In the genomic region with DNA sequence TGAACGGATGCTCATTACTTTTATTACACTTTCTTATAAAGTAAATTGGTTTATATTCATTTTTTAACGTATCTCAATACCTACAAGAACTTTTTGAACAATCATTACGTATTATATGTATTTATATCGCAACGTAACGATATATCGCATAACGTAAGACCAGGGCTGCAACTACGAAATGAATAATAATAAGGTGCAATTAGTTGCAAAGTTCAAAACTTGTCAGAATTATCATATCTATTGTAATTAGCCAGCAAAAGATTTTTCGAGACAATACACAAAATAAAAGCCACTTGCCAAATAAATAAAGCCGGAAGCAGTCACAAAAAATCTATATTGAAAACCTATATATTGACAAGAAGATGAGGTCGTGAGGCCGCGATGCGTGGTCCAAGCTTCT, we compare ENCODE assay signal across 1 fruit fly cellular context.
TF ChIP-seq lines count a peak whose summit lies in the region.

No protein-coding gene starts in this region.

TF ChIP-seq in whole organism, embryonic, 481 proteins besides CTCF, POLR2A, EP300 and RAD21 (continued from another document and continues in another):
- TF ChIP-seq exex (tag; optimal IDR thresholded peaks at IDR 0.05; lab: Kevin White, UChicago) (no peak), CG10462 (GFP tag; optimal IDR thresholded peaks at IDR 0.05; lab: Kevin White, UChicago) (no peak), fu2 (GFP tag; optimal IDR thresholded peaks at IDR 0.05; lab: Kevin White, UChicago) (peak; percentile 33), row (GFP tag; IDR thresholded peaks at IDR 0.05; lab: Robert Waterston, UW) (peak; percentile 66), oc (tag; optimal IDR thresholded peaks at IDR 0.05; lab: Kevin White, UChicago) (no peak), gem (tag; optimal IDR thresholded peaks at IDR 0.05; lab: Kevin White, UChicago) (no peak), unpg (GFP tag; optimal IDR thresholded peaks at IDR 0.05; lab: Kevin White, UChicago) (no peak), CG7839 (tag; optimal IDR thresholded peaks at IDR 0.05; lab: Kevin White, UChicago) (peak; percentile 40), CG8281 (tag; optimal IDR thresholded peaks at IDR 0.05; lab: Kevin White, UChicago) (no peak), CG1529 (GFP tag; optimal IDR thresholded peaks at IDR 0.05; lab: Kevin White, UChicago) (no peak), E2f1 (GFP tag; IDR thresholded peaks at IDR 0.05; lab: Robert Waterston, UW) (no peak), wek (GFP tag; optimal IDR thresholded peaks at IDR 0.05; lab: Kevin White, UChicago) (no peak), Hey (tag; optimal IDR thresholded peaks at IDR 0.05; lab: Kevin White, UChicago) (no peak), sob (GFP tag; IDR thresholded peaks at IDR 0.05; lab: Robert Waterston, UW) (no peak), ash1 (GFP tag; optimal IDR thresholded peaks at IDR 0.05; lab: Kevin White, UChicago) (no peak), Meics (GFP tag; optimal IDR thresholded peaks at IDR 0.05; lab: Kevin White, UChicago) (peak; percentile 24), ranshi (GFP tag; IDR thresholded peaks at IDR 0.05; lab: Robert Waterston, UW) (no peak), CG9932 (GFP tag; IDR thresholded peaks at IDR 0.05; lab: Robert Waterston, UW) (peak; percentile 65), lilli (GFP tag; optimal IDR thresholded peaks at IDR 0.05; lab: Kevin White, UChicago) (peak; percentile 68), CG2199 (GFP tag; IDR thresholded peaks at IDR 0.05; lab: Robert Waterston, UW) (no peak), tin (GFP tag; optimal IDR thresholded peaks at IDR 0.05; lab: Kevin White, UChicago) (peak; percentile 54), Ets97D (GFP tag; optimal IDR thresholded peaks at IDR 0.05; lab: Kevin White, UChicago) (peak; percentile 50), esg (GFP tag; conservative IDR thresholded peaks at IDR 0.05; lab: Robert Waterston, UW) (no peak; the same call in 1 of the 2 replicates), Usf (GFP tag; optimal IDR thresholded peaks at IDR 0.05; lab: Kevin White, UChicago) (no peak), abd-A (tag; optimal IDR thresholded peaks at IDR 0.05; lab: Kevin White, UChicago) (no peak), CG5180 (GFP tag; optimal IDR thresholded peaks at IDR 0.05; lab: Kevin White, UChicago) (no peak), cas (GFP tag; IDR thresholded peaks at IDR 0.05; lab: Robert Waterston, UW) (no peak), Asciz (GFP tag; optimal IDR thresholded peaks at IDR 0.05; lab: Kevin White, UChicago) (no peak), dpn (GFP tag; optimal IDR thresholded peaks at IDR 0.05; lab: Kevin White, UChicago) (peak; percentile 47 to 50), CG11093 (GFP tag; IDR thresholded peaks at IDR 0.05; lab: Robert Waterston, UW) (no peak), CG8765 (GFP tag; IDR thresholded peaks at IDR 0.05; lab: Robert Waterston, UW) (no peak), jing (GFP tag; optimal IDR thresholded peaks at IDR 0.05; lab: Kevin White, UChicago) (no peak), wor (GFP tag; IDR thresholded peaks at IDR 0.05; lab: Robert Waterston, UW) (no peak), ase (GFP tag; IDR thresholded peaks at IDR 0.05; lab: Robert Waterston, UW) (no peak), CG11456 (GFP tag; IDR thresholded peaks at IDR 0.05; lab: Robert Waterston, UW) (no peak; the same call in 2 of the 3 replicates), Rfx (GFP tag; IDR thresholded peaks at IDR 0.05; lab: Robert Waterston, UW) (peak; percentile 54), NC2α (GFP tag; optimal IDR thresholded peaks at IDR 0.05; lab: Kevin White, UChicago) (no peak), zen2 (GFP tag; IDR thresholded peaks at IDR 0.05; lab: Robert Waterston, UW; ENCODE audit: partially characterized antibody) (peak; percentile 88), ac (GFP tag; optimal IDR thresholded peaks at IDR 0.05; lab: Kevin White, UChicago) (no peak), CG15696 (tag; optimal IDR thresholded peaks at IDR 0.05; lab: Kevin White, UChicago) (no peak), Oli (tag; optimal IDR thresholded peaks at IDR 0.05; lab: Kevin White, UChicago) (no peak), her (GFP tag; optimal IDR thresholded peaks at IDR 0.05; lab: Kevin White, UChicago) (no peak), ftz-f1 (GFP tag; optimal IDR thresholded peaks at IDR 0.05; lab: Kevin White, UChicago) (no peak), D19A (tag; optimal IDR thresholded peaks at IDR 0.05; lab: Kevin White, UChicago) (no peak), Mad (GFP tag; optimal IDR thresholded peaks at IDR 0.05; lab: Kevin White, UChicago) (peak; percentile 3), slbo (GFP tag; IDR thresholded peaks at IDR 0.05; lab: Robert Waterston, UW) (peak; percentile 46; the same call in 1 of the 2 replicates), inv (GFP tag; IDR thresholded peaks at IDR 0.05; lab: Robert Waterston, UW; ENCODE audit: partially characterized antibody) (no peak; the same call in 1 of the 2 replicates), ERR (GFP tag; optimal IDR thresholded peaks at IDR 0.05; lab: Kevin White, UChicago) (no peak), shn (GFP tag; optimal IDR thresholded peaks at IDR 0.05; lab: Kevin White, UChicago) (no peak), CG9797 (GFP tag; optimal IDR thresholded peaks at IDR 0.05; lab: Kevin White, UChicago) (no peak), Side (GFP tag; optimal IDR thresholded peaks at IDR 0.05; lab: Kevin White, UChicago) (no peak), CG1233 (GFP tag; optimal IDR thresholded peaks at IDR 0.05; lab: Kevin White, UChicago) (no peak), slou (GFP tag; optimal IDR thresholded peaks at IDR 0.05; lab: Kevin White, UChicago) (no peak), gro (GFP tag; optimal IDR thresholded peaks at IDR 0.05; lab: Kevin White, UChicago) (no peak), CG18764 (GFP tag; optimal IDR thresholded peaks at IDR 0.05; lab: Kevin White, UChicago) (peak; percentile 1), kni (GFP tag; optimal IDR thresholded peaks at IDR 0.05; lab: Kevin White, UChicago) (no peak), Nf-YC (tag; optimal IDR thresholded peaks at IDR 0.05; lab: Kevin White, UChicago) (no peak), hth (optimal IDR thresholded peaks at IDR 0.05; lab: Kevin White, UChicago) (no peak), cg (GFP tag; optimal IDR thresholded peaks at IDR 0.05; lab: Kevin White, UChicago) (no peak), CG2202 (tag; optimal IDR thresholded peaks at IDR 0.05; lab: Kevin White, UChicago) (no peak), CG2129 (GFP tag; IDR thresholded peaks at IDR 0.05; lab: Robert Waterston, UW; ENCODE audit: partially characterized antibody) (peak; percentile 47), Dll (GFP tag; IDR thresholded peaks at IDR 0.05; lab: Robert Waterston, UW; ENCODE audit: partially characterized antibody) (peak; percentile 86), ken (GFP tag; IDR thresholded peaks at IDR 0.05; lab: Robert Waterston, UW) (no peak), HHEX (GFP tag; optimal IDR thresholded peaks at IDR 0.05; lab: Kevin White, UChicago) (no peak), run (tag; optimal IDR thresholded peaks at IDR 0.05; lab: Kevin White, UChicago) (no peak), CG31224 (GFP tag; IDR thresholded peaks at IDR 0.05; lab: Robert Waterston, UW) (no peak), CG12155 (GFP tag; optimal IDR thresholded peaks at IDR 0.05; lab: Kevin White, UChicago) (peak; percentile 41), Oaz (GFP tag; IDR thresholded peaks at IDR 0.05; lab: Robert Waterston, UW) (no peak), Fer3 (tag; optimal IDR thresholded peaks at IDR 0.05; lab: Kevin White, UChicago) (no peak), Gug (GFP tag; IDR thresholded peaks at IDR 0.05; lab: Robert Waterston, UW) (no peak), lola (GFP tag; optimal IDR thresholded peaks at IDR 0.05; lab: Kevin White, UChicago) (no peak), tna (GFP tag; IDR thresholded peaks at IDR 0.05; lab: Robert Waterston, UW; ENCODE audit: partially characterized antibody) (peak; percentile 14; the same call in 1 of the 2 replicates), da (GFP tag; optimal IDR thresholded peaks at IDR 0.05; lab: Kevin White, UChicago) (no peak), CG17186 (GFP tag; optimal IDR thresholded peaks at IDR 0.05; lab: Kevin White, UChicago) (no peak), CG6683 (GFP tag; optimal IDR thresholded peaks at IDR 0.05; lab: Kevin White, UChicago) (no peak), CG12391 (tag; optimal IDR thresholded peaks at IDR 0.05; lab: Kevin White, UChicago) (peak; percentile 41), CG11085 (GFP tag; IDR thresholded peaks at IDR 0.05; lab: Robert Waterston, UW) (no peak), CG2875 (GFP tag; optimal IDR thresholded peaks at IDR 0.05; lab: Kevin White, UChicago) (no peak), vvl (GFP tag; IDR thresholded peaks at IDR 0.05; lab: Robert Waterston, UW) (no peak; the same call in 1 of the 2 replicates), tio (GFP tag; optimal IDR thresholded peaks at IDR 0.05; lab: Kevin White, UChicago) (peak; percentile 13), CG32767 (GFP tag; IDR thresholded peaks at IDR 0.05; lab: Robert Waterston, UW) (peak; percentile 33; the same call in 1 of the 2 replicates), CG3065 (GFP tag; optimal IDR thresholded peaks at IDR 0.05; lab: Kevin White, UChicago) (no peak), lov (optimal IDR thresholded peaks at IDR 0.05; lab: Kevin White, UChicago) (no peak), lov (GFP tag; IDR thresholded peaks at IDR 0.05; lab: Robert Waterston, UW) (no peak), Poxn (GFP tag; IDR thresholded peaks at IDR 0.05; lab: Robert Waterston, UW) (no peak), CG7987 (GFP tag; optimal IDR thresholded peaks at IDR 0.05; lab: Kevin White, UChicago) (no peak), amos (GFP tag; IDR thresholded peaks at IDR 0.05; lab: Robert Waterston, UW; ENCODE audit: partially characterized antibody) (peak; percentile 70), CG3281 (GFP tag; optimal IDR thresholded peaks at IDR 0.05; lab: Kevin White, UChicago) (no peak), CG9727 (GFP tag; optimal IDR thresholded peaks at IDR 0.05; lab: Kevin White, UChicago) (peak; percentile 10), CG10543 (GFP tag; optimal IDR thresholded peaks at IDR 0.05; lab: Kevin White, UChicago) (no peak), Hr39 (optimal IDR thresholded peaks at IDR 0.05; lab: Kevin White, UChicago) (no peak), CG12744 (GFP tag; optimal IDR thresholded peaks at IDR 0.05; lab: Kevin White, UChicago) (no peak), CG13287 (GFP tag; IDR thresholded peaks at IDR 0.05; lab: Robert Waterston, UW; ENCODE audit: partially characterized antibody) (peak; percentile 91), HmgZ (tag; optimal IDR thresholded peaks at IDR 0.05; lab: Kevin White, UChicago) (peak; percentile 46), Lpt (GFP tag; optimal IDR thresholded peaks at IDR 0.05; lab: Kevin White, UChicago) (no peak), Ravus (GFP tag; IDR thresholded peaks at IDR 0.05; lab: Robert Waterston, UW) (no peak), phol (tag; optimal IDR thresholded peaks at IDR 0.05; lab: Kevin White, UChicago) (peak; percentile 37), trem (tag; optimal IDR thresholded peaks at IDR 0.05; lab: Kevin White, UChicago) (peak; percentile 20), CG1024 (GFP tag; IDR thresholded peaks at IDR 0.05; lab: Robert Waterston, UW) (no peak), hb (GFP tag; IDR thresholded peaks at IDR 0.05; lab: Robert Waterston, UW; ENCODE audit: partially characterized antibody) (no peak; the same call in 1 of the 3 replicates), tx (GFP tag; optimal IDR thresholded peaks at IDR 0.05; lab: Kevin White, UChicago) (no peak), insv (GFP tag; optimal IDR thresholded peaks at IDR 0.05; lab: Kevin White, UChicago) (no peak), CG13123 (GFP tag; optimal IDR thresholded peaks at IDR 0.05; lab: Kevin White, UChicago) (no peak), CG1603 (tag; optimal IDR thresholded peaks at IDR 0.05; lab: Kevin White, UChicago) (peak; percentile 31), nerfin-1 (tag; optimal IDR thresholded peaks at IDR 0.05; lab: Kevin White, UChicago) (no peak), en (GFP tag; optimal IDR thresholded peaks at IDR 0.05; lab: Kevin White, UChicago) (no peak), Awh (GFP tag; IDR thresholded peaks at IDR 0.05; lab: Robert Waterston, UW) (no peak), CG6272 (GFP tag; IDR thresholded peaks at IDR 0.05; lab: Robert Waterston, UW) (no peak), CG13424 (tag; optimal IDR thresholded peaks at IDR 0.05; lab: Kevin White, UChicago) (peak; percentile 32), CG8388 (GFP tag; optimal IDR thresholded peaks at IDR 0.05; lab: Kevin White, UChicago) (no peak), CG13296 (GFP tag; optimal IDR thresholded peaks at IDR 0.05; lab: Kevin White, UChicago) (no peak), psq (GFP tag; optimal IDR thresholded peaks at IDR 0.05; lab: Kevin White, UChicago) (no peak), sd (tag; optimal IDR thresholded peaks at IDR 0.05; lab: Kevin White, UChicago) (no peak), pfk (GFP tag; optimal IDR thresholded peaks at IDR 0.05; lab: Kevin White, UChicago) (no peak), chif (GFP tag; optimal IDR thresholded peaks at IDR 0.05; lab: Kevin White, UChicago) (peak in 1 of 2 experiments; percentile 19), CG14050 (GFP tag; IDR thresholded peaks at IDR 0.05; lab: Robert Waterston, UW) (no peak), CG4617 (GFP tag; optimal IDR thresholded peaks at IDR 0.05; lab: Kevin White, UChicago; ENCODE audit: borderline replicate concordance) (no peak), CG3838 (GFP tag; optimal IDR thresholded peaks at IDR 0.05; lab: Kevin White, UChicago) (no peak), pzg (GFP tag; optimal IDR thresholded peaks at IDR 0.05; lab: Kevin White, UChicago) (peak; percentile 55), Xrp1 (GFP tag; IDR thresholded peaks at IDR 0.05; lab: Robert Waterston, UW) (no peak), CG33213 (GFP tag; optimal IDR thresholded peaks at IDR 0.05; lab: Kevin White, UChicago) (peak; percentile 25), Aef1 (GFP tag; IDR thresholded peaks at IDR 0.05; lab: Robert Waterston, UW) (no peak; the same call in 2 of the 3 replicates), prd (optimal IDR thresholded peaks at IDR 0.05; lab: Kevin White, UChicago) (no peak), prd (GFP tag; IDR thresholded peaks at IDR 0.05; lab: Robert Waterston, UW) (no peak), MTF-1 (GFP tag; optimal IDR thresholded peaks at IDR 0.05; lab: Kevin White, UChicago; ENCODE audit: borderline replicate concordance) (no peak), CG34376 (GFP tag; optimal IDR thresholded peaks at IDR 0.05; lab: Kevin White, UChicago) (no peak), CG3163 (GFP tag; optimal IDR thresholded peaks at IDR 0.05; lab: Kevin White, UChicago) (no peak), CG16863 (GFP tag; optimal IDR thresholded peaks at IDR 0.05; lab: Kevin White, UChicago) (peak; percentile 12), hbn (GFP tag; IDR thresholded peaks at IDR 0.05; lab: Robert Waterston, UW; ENCODE audit: partially characterized antibody) (peak; percentile 79), Optix (GFP tag; IDR thresholded peaks at IDR 0.05; lab: Robert Waterston, UW) (no peak), Neu2 (GFP tag; optimal IDR thresholded peaks at IDR 0.05; lab: Kevin White, UChicago; ENCODE audit: borderline replicate concordance) (no peak)
